Worm (Caenorhabditis elegans) whole organism, L2 larva: ENCODE data around the gene selt-1.2.
A peak's percentile ranks its signal among the peaks of the same experiment; 100 is the strongest.

ENCODE experiments used
- C34F6.9 ChIP-seq: fragments of 150-350 bp; optimal IDR thresholded peaks from 2 replicates; lab custom pipeline; 2014; ENCODE audit warnings: missing biosample characterization, missing genetic modification characterization
- R02D3.7 ChIP-seq: fragments of 150-350 bp; optimal IDR thresholded peaks from 2 replicates; lab custom pipeline; 2014; ENCODE audit warnings: missing biosample characterization, missing genetic modification characterization
- Y55F3AM.14 ChIP-seq: fragments of 200-800 bp; sonication (Bioruptor generic); optimal IDR thresholded peaks from 2 replicates; lab custom pipeline; 2018; ENCODE audit warnings: mild to moderate bottlenecking, missing genetic modification characterization, missing compliant biosample characterization
- aly-2 ChIP-seq: fragments of 150-350 bp; optimal IDR thresholded peaks from 2 replicates; lab custom pipeline; 2014; ENCODE audit warnings: missing biosample characterization, missing genetic modification characterization
- ama-1 ChIP-seq: fragments of 150-350 bp; optimal IDR thresholded peaks from 2 replicates; lab custom pipeline; 2018; ENCODE audit warnings: inconsistent platforms
- blmp-1 ChIP-seq: sonication (generic microtip); optimal IDR thresholded peaks from 2 replicates; lab custom pipeline; 2017; ENCODE audit warnings: missing genetic modification characterization, mild to moderate bottlenecking, missing compliant biosample characterization, antibody characterized with exemption, moderate library complexity; ENCODE audit not compliant: insufficient read depth
- ceh-16 ChIP-seq: fragments of 150-350 bp; optimal IDR thresholded peaks from 2 replicates; lab custom pipeline; 2014; ENCODE audit warnings: missing biosample characterization, missing genetic modification characterization
- ceh-82 ChIP-seq: fragments of 150-350 bp; optimal IDR thresholded peaks from 2 replicates; lab custom pipeline; 2014; ENCODE audit warnings: missing biosample characterization, missing genetic modification characterization
- crh-2 ChIP-seq: sonication (generic microtip); optimal IDR thresholded peaks from 2 replicates; lab custom pipeline; 2017; ENCODE audit warnings: missing biosample characterization, missing genetic modification characterization
- egl-27 ChIP-seq: sonication (generic microtip); optimal IDR thresholded peaks from 3 replicates; lab custom pipeline; 2017; ENCODE audit warnings: missing biosample characterization, missing genetic modification reagents, missing genetic modification characterization
- elt-3 ChIP-seq: sonication (generic microtip); optimal IDR thresholded peaks from 2 replicates; lab custom pipeline; 2017; ENCODE audit warnings: missing biosample characterization, missing genetic modification characterization
- fos-1 ChIP-seq: fragments of 150-350 bp; optimal IDR thresholded peaks from 2 replicates; lab custom pipeline; 2014; ENCODE audit warnings: missing biosample characterization, missing genetic modification characterization
- gmeb-1 ChIP-seq: fragments of 150-350 bp; optimal IDR thresholded peaks from 2 replicates; lab custom pipeline; 2014; ENCODE audit warnings: missing biosample characterization, missing genetic modification characterization
- lin-11 ChIP-seq: fragments of 150-350 bp; sonication (generic microtip); optimal IDR thresholded peaks from 2 replicates; lab custom pipeline; 2014; ENCODE audit warnings: missing biosample characterization, missing genetic modification characterization, inconsistent platforms, mixed read lengths
- lin-13 ChIP-seq: fragments of 150-350 bp; optimal IDR thresholded peaks from 2 replicates; lab custom pipeline; 2014; ENCODE audit warnings: missing biosample characterization, missing genetic modification reagents, missing genetic modification characterization
- lin-39 ChIP-seq: fragments of 150-350 bp; optimal IDR thresholded peaks from 2 replicates; lab custom pipeline; 2014; ENCODE audit warnings: missing biosample characterization, missing genetic modification reagents, missing genetic modification characterization
- lsy-2 ChIP-seq, 2 experiments: fragments of 150-350 bp in 1 of 2; sonication (generic microtip) in 1 of 2; optimal IDR thresholded peaks; 2 replicates each; lab custom pipeline; 2014 to 2017; ENCODE audit warnings: missing biosample characterization in 2 of 2, missing genetic modification characterization in 2 of 2
- mbf-1 ChIP-seq: sonication (generic microtip); optimal IDR thresholded peaks from 2 replicates; lab custom pipeline; 2017; ENCODE audit warnings: missing biosample characterization, missing genetic modification characterization
- mdl-1 ChIP-seq, 2 experiments: fragments of 150-350 bp in 1 of 2; sonication (generic microtip) in 1 of 2; optimal IDR thresholded peaks; 2 replicates each; lab custom pipeline; 2017; ENCODE audit warnings: missing biosample characterization in 2 of 2, missing genetic modification characterization in 2 of 2
- nhr-11 ChIP-seq: fragments of 150-350 bp; optimal IDR thresholded peaks from 2 replicates; lab custom pipeline; 2014; ENCODE audit warnings: missing biosample characterization, missing genetic modification characterization
- nhr-12 ChIP-seq: fragments of 150-350 bp; optimal IDR thresholded peaks from 2 replicates; lab custom pipeline; 2014; ENCODE audit warnings: missing biosample characterization, missing genetic modification characterization
- nhr-129 ChIP-seq: fragments of 150-350 bp; optimal IDR thresholded peaks from 2 replicates; lab custom pipeline; 2014; ENCODE audit warnings: missing biosample characterization, missing genetic modification characterization
- nhr-21 ChIP-seq: fragments of 150-350 bp; optimal IDR thresholded peaks from 2 replicates; lab custom pipeline; 2014; ENCODE audit warnings: missing biosample characterization, missing genetic modification characterization
- nhr-237 ChIP-seq: fragments of 150-350 bp; optimal IDR thresholded peaks from 2 replicates; lab custom pipeline; 2014; ENCODE audit warnings: missing biosample characterization, missing genetic modification characterization
- nhr-25 ChIP-seq: fragments of 150-350 bp; sonication (generic microtip); optimal IDR thresholded peaks from 3 replicates; lab custom pipeline; 2014; ENCODE audit warnings: missing biosample characterization, missing genetic modification characterization
- nhr-77 ChIP-seq: fragments of 150-350 bp; optimal IDR thresholded peaks from 2 replicates; lab custom pipeline; 2014; ENCODE audit warnings: missing biosample characterization, missing genetic modification characterization
- sem-4 ChIP-seq: fragments of 150-350 bp; optimal IDR thresholded peaks from 2 replicates; lab custom pipeline; 2014; ENCODE audit warnings: missing biosample characterization, missing genetic modification reagents, missing genetic modification characterization
- skn-1 ChIP-seq: sonication (generic microtip); optimal IDR thresholded peaks from 2 replicates; lab custom pipeline; 2017; ENCODE audit warnings: missing biosample characterization, missing genetic modification characterization
- sma-3 ChIP-seq: sonication (generic microtip); optimal IDR thresholded peaks from 2 replicates; lab custom pipeline; 2016; ENCODE audit warnings: missing genetic modification reagents, missing genetic modification characterization, missing compliant biosample characterization
- sma-9 ChIP-seq, 2 experiments: fragments of 150-350 bp in 1 of 2; sonication (generic microtip) in 1 of 2; optimal IDR thresholded peaks; 2 replicates each; lab custom pipeline; 2014 to 2016; ENCODE audit warnings: missing genetic modification characterization in 2 of 2, mild to moderate bottlenecking in 1 of 2, missing biosample characterization in 1 of 2, missing compliant biosample characterization in 1 of 2, missing genetic modification reagents in 1 of 2, moderate library complexity in 1 of 2
- snpc-4 ChIP-seq: fragments of 150-350 bp; optimal IDR thresholded peaks from 2 replicates; lab custom pipeline; 2014; ENCODE audit warnings: missing biosample characterization, missing genetic modification characterization
- unc-39 ChIP-seq: fragments of 150-350 bp; optimal IDR thresholded peaks from 2 replicates; lab custom pipeline; 2014; ENCODE audit warnings: missing biosample characterization, missing genetic modification characterization
- unc-62 ChIP-seq: fragments of 150-350 bp; optimal IDR thresholded peaks from 2 replicates; lab custom pipeline; 2014; ENCODE audit warnings: missing biosample characterization, missing genetic modification reagents, missing genetic modification characterization
- zag-1 ChIP-seq: fragments of 150-350 bp; optimal IDR thresholded peaks from 2 replicates; lab custom pipeline; 2014; ENCODE audit warnings: missing biosample characterization, missing genetic modification characterization
- ztf-11 ChIP-seq: sonication (generic microtip); optimal IDR thresholded peaks from 2 replicates; lab custom pipeline; 2017; ENCODE audit warnings: missing biosample characterization, missing genetic modification characterization
- ztf-4 ChIP-seq: fragments of 150-350 bp; optimal IDR thresholded peaks from 2 replicates; lab custom pipeline; 2014; ENCODE audit warnings: missing biosample characterization, missing genetic modification characterization

selt-1.2 gene

ce11 chrV:10756698-10757097 is 9.5 kb upstream of the selt-1.2 start, which contains the start of gene irld-6:
Gene irld-6 (minus strand): TSS chrV:10756798.
- TF ChIP-seq R02D3.7 (tag; lab: Kevin White, UChicago) (no peak), nhr-25 (no peak), blmp-1 (tag; lab: Kevin White, UChicago) (no peak), snpc-4 (tag; lab: Kevin White, UChicago) (no peak), nhr-77 (tag; lab: Kevin White, UChicago) (no peak), zag-1 (tag; lab: Kevin White, UChicago) (no peak), mdl-1 (tag; optimal IDR thresholded peaks at IDR 0.05; lab: Kevin White, UChicago) (no peak), aly-2 (tag; lab: Kevin White, UChicago) (no peak), ama-1 (lab: Kevin White, UChicago) (no peak), nhr-12 (no peak), Y55F3AM.14 (no peak), gmeb-1 (tag; lab: Kevin White, UChicago) (no peak), unc-39 (tag; lab: Kevin White, UChicago) (no peak), sma-9 (GFP tag; optimal IDR thresholded peaks at IDR 0.05; lab: Kevin White, UChicago) (no peak), sma-9 (tag; optimal IDR thresholded peaks at IDR 0.05; lab: Kevin White, UChicago) (no peak), nhr-129 (tag; lab: Kevin White, UChicago) (no peak), ceh-82 (tag; lab: Kevin White, UChicago) (no peak)

- no peak for TF ChIP-seq egl-27 (tag; lab: Kevin White, UChicago)
- TF ChIP-seq lin-13 (GFP tag; lab: Kevin White, UChicago): no peak
- TF ChIP-seq ceh-82 (tag; lab: Kevin White, UChicago): no peak
- no peak for TF ChIP-seq sem-4 (tag; lab: Kevin White, UChicago)
- TF ChIP-seq lsy-2 (tag; optimal IDR thresholded peaks at IDR 0.05; lab: Kevin White, UChicago): no peak
- TF ChIP-seq Y55F3AM.14: no peak
- no peak for TF ChIP-seq mbf-1 (tag; lab: Kevin White, UChicago)
- TF ChIP-seq, all 48 proteins: peak for 0
Measured at ce11 chrV:10754050-10754449, 6.9 kb upstream of the selt-1.2 start, which contains the start of gene F28H7.7. Gene F28H7.7 (minus strand): TSS chrV:10754150.

- TF ChIP-seq ceh-16 (tag; lab: Kevin White, UChicago): no peak
- TF ChIP-seq skn-1 (tag; lab: Kevin White, UChicago): no peak
- TF ChIP-seq nhr-12: no peak
- no peak for TF ChIP-seq elt-3 (tag; lab: Kevin White, UChicago)
- TF ChIP-seq lin-11 (tag; lab: Kevin White, UChicago): no peak
- no peak for TF ChIP-seq lsy-2 (tag; optimal IDR thresholded peaks at IDR 0.05; lab: Kevin White, UChicago)
- no peak for TF ChIP-seq nhr-11 (tag; lab: Kevin White, UChicago)
- TF ChIP-seq nhr-25: no peak
- TF ChIP-seq C34F6.9 (tag; lab: Kevin White, UChicago): no peak
- peak; percentile 64 for TF ChIP-seq sma-9 (GFP tag; optimal IDR thresholded peaks at IDR 0.05; lab: Kevin White, UChicago)
- no peak for TF ChIP-seq sma-9 (tag; optimal IDR thresholded peaks at IDR 0.05; lab: Kevin White, UChicago)
- no peak for TF ChIP-seq nhr-21 (tag; lab: Kevin White, UChicago)
- no peak for TF ChIP-seq sma-3
- no peak for TF ChIP-seq R02D3.7 (tag; lab: Kevin White, UChicago)
- peak; percentile 71 for TF ChIP-seq fos-1 (tag; lab: Kevin White, UChicago)
- TF ChIP-seq ztf-4: no peak
- no peak for TF ChIP-seq blmp-1 (tag; lab: Kevin White, UChicago)
- TF ChIP-seq crh-2 (tag; lab: Kevin White, UChicago): peak; percentile 12
- no peak for TF ChIP-seq unc-62 (GFP tag; lab: Kevin White, UChicago)
- no peak for TF ChIP-seq ama-1 (lab: Kevin White, UChicago)
- TF ChIP-seq nhr-237 (tag; lab: Kevin White, UChicago): no peak
- no peak for TF ChIP-seq lin-39
- no peak for TF ChIP-seq snpc-4 (tag; lab: Kevin White, UChicago)
- no peak for TF ChIP-seq lin-13 (GFP tag; lab: Kevin White, UChicago)
- no peak for TF ChIP-seq aly-2 (tag; lab: Kevin White, UChicago)
- no peak for TF ChIP-seq ztf-11 (tag; lab: Kevin White, UChicago)
Measured at ce11 chrV:10750630-10751029, 3.5 kb upstream of the selt-1.2 start, which contains the start of gene F28H7.3. Gene F28H7.3 (minus strand): TSS chrV:10750788.

- TF ChIP-seq aly-2 (tag; lab: Kevin White, UChicago): no peak
- TF ChIP-seq nhr-77 (tag; lab: Kevin White, UChicago): no peak
Measured at ce11 chrV:10745034-10745433, 2.1 kb downstream of the selt-1.2 start, which contains the start of gene srj-21. Gene srj-21 (plus strand): TSS chrV:10745334.
